Worm (Caenorhabditis elegans): ENCODE measurements around the gene T28C6.5.

Gene T28C6.5

ce11 chrIV:8821147-8821546 lies at the start of gene T28C6.5:
TSS of gene T28C6.5 (plus strand) at chrIV:8821447.
- no peak for TF ChIP-seq nhr-23 (tag; optimal IDR thresholded peaks at IDR 0.05)
- TF ChIP-seq nhr-10 (tag; optimal IDR thresholded peaks at IDR 0.05) = no peak
- TF ChIP-seq sma-3 (GFP tag; optimal IDR thresholded peaks at IDR 0.05) = no peak
- TF ChIP-seq aly-2 (tag; optimal IDR thresholded peaks at IDR 0.05) = no peak
- TF ChIP-seq Y55F3AM.14 (GFP tag; optimal IDR thresholded peaks at IDR 0.05) = no peak
- no peak for TF ChIP-seq nhr-25 (tag; optimal IDR thresholded peaks at IDR 0.05)
- no peak for TF ChIP-seq zag-1 (tag; optimal IDR thresholded peaks at IDR 0.05)
- TF ChIP-seq elt-3 (tag; optimal IDR thresholded peaks at IDR 0.05) = no peak
- no peak for TF ChIP-seq ztf-4 (tag; optimal IDR thresholded peaks at IDR 0.05)
- no peak for TF ChIP-seq lin-11 (tag; optimal IDR thresholded peaks at IDR 0.05)
- no peak for TF ChIP-seq nhr-12 (tag; optimal IDR thresholded peaks at IDR 0.05)
- no peak for TF ChIP-seq ama-1 (optimal IDR thresholded peaks at IDR 0.05)

- TF ChIP-seq aly-2 (tag; optimal IDR thresholded peaks at IDR 0.05) = no peak
- TF ChIP-seq nhr-6 (tag; optimal IDR thresholded peaks at IDR 0.05) = no peak
- no peak for TF ChIP-seq skn-1 (tag; optimal IDR thresholded peaks at IDR 0.05)
- no peak for TF ChIP-seq egl-27 (tag; optimal IDR thresholded peaks at IDR 0.05)
Observed at ce11 chrIV:8772800-8773256, 48.4 kb upstream of the T28C6.5 start, which contains the start of gene F20C5.6. TSS of gene F20C5.6 (minus strand) at chrIV:8773206.

ce11 chrIV:8778045-8778444 lies 43.2 kb upstream of the T28C6.5 start, which contains the start of gene C33D9.6:
TSS of gene C33D9.6 (minus strand) at chrIV:8778145.
- TF ChIP-seq nhr-21 (tag; optimal IDR thresholded peaks at IDR 0.05) (no peak), nhr-77 (tag; optimal IDR thresholded peaks at IDR 0.05) (no peak), unc-55 (GFP tag; optimal IDR thresholded peaks at IDR 0.05) (no peak), zag-1 (tag; optimal IDR thresholded peaks at IDR 0.05) (no peak), nhr-25 (tag; optimal IDR thresholded peaks at IDR 0.05) (no peak), ztf-11 (tag; optimal IDR thresholded peaks at IDR 0.05) (no peak), mab-5 (tag; optimal IDR thresholded peaks at IDR 0.05) (no peak), nhr-12 (tag; optimal IDR thresholded peaks at IDR 0.05) (no peak), sma-3 (GFP tag; optimal IDR thresholded peaks at IDR 0.05) (no peak)

ce11 chrIV:8782172-8782571 lies 39.1 kb upstream of the T28C6.5 start:
- peak; percentile 68 for TF ChIP-seq nhr-21 (tag; optimal IDR thresholded peaks at IDR 0.05)
- TF ChIP-seq sma-9 (GFP tag; optimal IDR thresholded peaks at IDR 0.05) = peak; percentile 73
- TF ChIP-seq sma-9 (tag; optimal IDR thresholded peaks at IDR 0.05) = no peak
- peak; percentile 52 for TF ChIP-seq blmp-1 (tag; optimal IDR thresholded peaks at IDR 0.05; ENCODE audit: insufficient read depth)
- TF ChIP-seq nhr-237 (tag; optimal IDR thresholded peaks at IDR 0.05) = no peak
- TF ChIP-seq crh-2 (tag; optimal IDR thresholded peaks at IDR 0.05) = peak; percentile 34
- peak; percentile 96 for TF ChIP-seq nhr-129 (tag; optimal IDR thresholded peaks at IDR 0.05)
- peak; percentile 9 for TF ChIP-seq mab-5 (tag; optimal IDR thresholded peaks at IDR 0.05)
- no peak for TF ChIP-seq ZK546.5 (tag; optimal IDR thresholded peaks at IDR 0.05)
- peak; percentile 74 for TF ChIP-seq peb-1 (tag; optimal IDR thresholded peaks at IDR 0.05)
- TF ChIP-seq fos-1 (tag; optimal IDR thresholded peaks at IDR 0.05) = peak; percentile 90
- no peak for TF ChIP-seq lin-11 (tag; optimal IDR thresholded peaks at IDR 0.05)
- peak; percentile 46 for TF ChIP-seq nhr-6 (tag; optimal IDR thresholded peaks at IDR 0.05)
- TF ChIP-seq snpc-4 (tag; optimal IDR thresholded peaks at IDR 0.05) = peak; percentile 51
- TF ChIP-seq gmeb-1 (tag; optimal IDR thresholded peaks at IDR 0.05) = peak; percentile 70
- TF ChIP-seq dmd-4 (tag; optimal IDR thresholded peaks at IDR 0.05) = no peak
- TF ChIP-seq unc-55 (GFP tag; optimal IDR thresholded peaks at IDR 0.05) = peak; percentile 45
- peak; percentile 85 for TF ChIP-seq F13H6.1 (tag; optimal IDR thresholded peaks at IDR 0.05)
- peak; percentile 88 for TF ChIP-seq C34F6.9 (tag; optimal IDR thresholded peaks at IDR 0.05)
- peak in 1 of 2 experiments; percentile 66 for TF ChIP-seq lsy-2 (tag; optimal IDR thresholded peaks at IDR 0.05)
- peak; percentile 94 for TF ChIP-seq nhr-25 (tag; optimal IDR thresholded peaks at IDR 0.05)
- TF ChIP-seq Y55F3AM.14 (GFP tag; optimal IDR thresholded peaks at IDR 0.05) = no peak
- no peak for TF ChIP-seq nhr-23 (tag; optimal IDR thresholded peaks at IDR 0.05)
- TF ChIP-seq ceh-16 (tag; optimal IDR thresholded peaks at IDR 0.05) = peak; percentile 41
- TF ChIP-seq ztf-11 (tag; optimal IDR thresholded peaks at IDR 0.05) = no peak
- no peak for TF ChIP-seq alr-1 (tag; optimal IDR thresholded peaks at IDR 0.05)
- no peak for TF ChIP-seq nhr-77 (tag; optimal IDR thresholded peaks at IDR 0.05)
- peak; percentile 27 for TF ChIP-seq sem-4 (tag; optimal IDR thresholded peaks at IDR 0.05)
- peak; percentile 84 for TF ChIP-seq egl-27 (tag; optimal IDR thresholded peaks at IDR 0.05)
- peak; percentile 57 for TF ChIP-seq sma-3 (GFP tag; optimal IDR thresholded peaks at IDR 0.05)
- TF ChIP-seq mdl-1 (tag; optimal IDR thresholded peaks at IDR 0.05) = peak in 1 of 2 experiments; percentile 48
- TF ChIP-seq lin-13 (GFP tag; optimal IDR thresholded peaks at IDR 0.05) = no peak
- TF ChIP-seq zag-1 (tag; optimal IDR thresholded peaks at IDR 0.05) = no peak
- TF ChIP-seq nhr-12 (tag; optimal IDR thresholded peaks at IDR 0.05) = no peak

Measured in whole organism, L2 larva.